Worm (Caenorhabditis elegans): Measurements from ENCODE around the gene Y37H2A.13.

Gene Y37H2A.13

DNA sequence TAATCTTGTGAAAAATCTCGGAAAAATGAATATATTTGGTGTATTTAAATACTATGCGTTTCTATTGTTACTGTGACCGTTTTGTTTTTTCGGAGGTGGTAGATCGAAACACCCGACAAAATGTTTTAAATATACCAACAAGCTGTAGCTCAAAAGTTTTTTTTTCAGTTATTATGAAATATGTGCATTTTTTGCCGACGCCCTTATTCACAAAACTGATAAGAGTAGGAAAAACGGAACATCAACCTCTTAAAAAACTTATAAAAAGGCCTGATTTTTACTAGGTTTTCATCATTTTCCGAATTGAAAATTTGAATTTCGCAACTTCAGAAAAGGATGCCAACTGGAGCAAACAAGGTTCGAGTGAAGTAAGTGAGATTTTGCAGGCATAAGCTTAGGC lies 796 bp downstream of the Y37H2A.13 start, which contains the start of gene Y37H2A.14:
Gene Y37H2A.14 (plus strand): TSS at position 301 of the 400 bp plus-strand sequence.
- TF ChIP-seq ceh-43 (GFP tag; optimal IDR thresholded peaks at IDR 0.05) (no peak), drap-1 (GFP tag; optimal IDR thresholded peaks at IDR 0.05) (no peak), elt-3 (tag; optimal IDR thresholded peaks at IDR 0.05) (no peak), nhr-76 (tag; optimal IDR thresholded peaks at IDR 0.05) (no peak), ceh-83 (GFP tag; optimal IDR thresholded peaks at IDR 0.05) (no peak), sem-2 (GFP tag; optimal IDR thresholded peaks at IDR 0.05) (no peak), nhr-2 (tag; optimal IDR thresholded peaks at IDR 0.05) (no peak), nhr-237 (tag; optimal IDR thresholded peaks at IDR 0.05) (no peak), pha-4 (tag; optimal IDR thresholded peaks at IDR 0.05) (no peak), ham-2 (GFP tag; optimal IDR thresholded peaks at IDR 0.05) (no peak), lin-13 (tag; optimal IDR thresholded peaks at IDR 0.05) (no peak), mep-1 (tag; optimal IDR thresholded peaks at IDR 0.05) (no peak), cnd-1 (tag; optimal IDR thresholded peaks at IDR 0.05) (no peak), unc-120 (tag; optimal IDR thresholded peaks at IDR 0.05; ENCODE audit: poor library complexity, severe bottlenecking) (no peak), nhr-28 (tag; optimal IDR thresholded peaks at IDR 0.05) (no peak)

- TF ChIP-seq nhr-2 (tag; optimal IDR thresholded peaks at IDR 0.05) = no peak
- no peak for TF ChIP-seq ceh-39 (tag; optimal IDR thresholded peaks at IDR 0.05)
- no peak for TF ChIP-seq nhr-12 (tag; optimal IDR thresholded peaks at IDR 0.05)
- no peak for TF ChIP-seq lin-13 (tag; optimal IDR thresholded peaks at IDR 0.05)
- TF ChIP-seq M03D4.4 (tag; optimal IDR thresholded peaks at IDR 0.05) = no peak
- TF ChIP-seq flh-1 (GFP tag; optimal IDR thresholded peaks at IDR 0.05) = no peak
- TF ChIP-seq nhr-76 (tag; optimal IDR thresholded peaks at IDR 0.05) = no peak
- no peak for TF ChIP-seq pha-4 (tag; optimal IDR thresholded peaks at IDR 0.05)
- no peak for TF ChIP-seq zip-8 (tag; optimal IDR thresholded peaks at IDR 0.05)
Measured at ce11 chrV:18144442-18144841, 1.8 kb downstream of the Y37H2A.13 start.

DNA sequence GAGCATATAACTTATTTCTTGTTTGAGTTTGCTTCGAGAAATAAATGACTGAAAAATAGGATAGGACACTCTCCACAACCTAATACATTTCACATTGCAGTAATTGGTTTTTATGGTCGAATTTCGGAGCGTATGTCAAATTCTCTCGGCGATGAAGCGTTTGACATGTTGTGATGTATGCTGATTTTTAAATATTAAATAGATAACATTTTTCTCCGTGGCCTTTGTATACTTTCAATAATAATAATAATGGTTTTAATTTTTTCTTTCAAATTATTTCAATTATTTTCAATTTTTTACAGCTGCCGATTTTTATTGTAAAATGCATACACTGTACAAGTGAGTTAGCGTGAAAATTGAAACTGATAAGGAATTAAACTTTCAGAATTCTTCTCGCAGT lies 3.4 kb downstream of the Y37H2A.13 start, which contains the start of gene C14A6.3:
Gene C14A6.3 (plus strand): TSS at position 301 of the 400 bp plus-strand sequence.
- no peak for TF ChIP-seq mep-1 (tag; optimal IDR thresholded peaks at IDR 0.05)
- TF ChIP-seq elt-3 (tag; optimal IDR thresholded peaks at IDR 0.05) = no peak
- no peak for TF ChIP-seq ces-1 (GFP tag; optimal IDR thresholded peaks at IDR 0.05)
- TF ChIP-seq snpc-4 (tag; optimal IDR thresholded peaks at IDR 0.05) = no peak
- TF ChIP-seq sptf-1 (tag; optimal IDR thresholded peaks at IDR 0.05) = no peak
- TF ChIP-seq bed-3 (GFP tag; optimal IDR thresholded peaks at IDR 0.05) = no peak
- TF ChIP-seq pha-4 (tag; optimal IDR thresholded peaks at IDR 0.05) = no peak
- TF ChIP-seq nhr-237 (tag; optimal IDR thresholded peaks at IDR 0.05) = no peak
- no peak for TF ChIP-seq ham-2 (GFP tag; optimal IDR thresholded peaks at IDR 0.05)
- no peak for TF ChIP-seq cnd-1 (tag; optimal IDR thresholded peaks at IDR 0.05)
- no peak for TF ChIP-seq lin-13 (tag; optimal IDR thresholded peaks at IDR 0.05)
- TF ChIP-seq nhr-12 (tag; optimal IDR thresholded peaks at IDR 0.05) = no peak
- no peak for TF ChIP-seq elt-1 (tag; optimal IDR thresholded peaks at IDR 0.05; ENCODE audit: borderline replicate concordance, insufficient read depth)
- no peak for TF ChIP-seq lsy-2 (tag; optimal IDR thresholded peaks at IDR 0.05)

- TF ChIP-seq sptf-1 (tag; optimal IDR thresholded peaks at IDR 0.05) = no peak
- no peak for TF ChIP-seq mab-5 (tag; optimal IDR thresholded peaks at IDR 0.05)
- TF ChIP-seq elt-1 (tag; optimal IDR thresholded peaks at IDR 0.05; ENCODE audit: borderline replicate concordance, insufficient read depth) = no peak
- no peak for TF ChIP-seq nhr-28 (tag; optimal IDR thresholded peaks at IDR 0.05)
- TF ChIP-seq ham-2 (GFP tag; optimal IDR thresholded peaks at IDR 0.05) = no peak
Measured at ce11 chrV:18157707-18158106, 15.1 kb downstream of the Y37H2A.13 start, which contains the start of gene clec-48. TSS of gene clec-48 (plus strand) at chrV:18158026.

ce11 chrV:18158172-18158571 lies 15.5 kb downstream of the Y37H2A.13 start:
- TF ChIP-seq pha-4 (tag; optimal IDR thresholded peaks at IDR 0.05) (no peak), bed-3 (GFP tag; optimal IDR thresholded peaks at IDR 0.05) (no peak), ceh-43 (GFP tag; optimal IDR thresholded peaks at IDR 0.05) (no peak), blmp-1 (tag; optimal IDR thresholded peaks at IDR 0.05) (no peak), sptf-1 (tag; optimal IDR thresholded peaks at IDR 0.05) (no peak), ces-1 (GFP tag; optimal IDR thresholded peaks at IDR 0.05) (no peak), ham-2 (GFP tag; optimal IDR thresholded peaks at IDR 0.05) (no peak)

ce11 chrV:18161228-18161627 lies 18.6 kb downstream of the Y37H2A.13 start, which contains the start of gene C14A6.13:
TSS of gene C14A6.13 (minus strand) at chrV:18161328.
- TF ChIP-seq ceh-83 (GFP tag; optimal IDR thresholded peaks at IDR 0.05) (no peak), ceh-43 (GFP tag; optimal IDR thresholded peaks at IDR 0.05) (no peak), ham-2 (GFP tag; optimal IDR thresholded peaks at IDR 0.05) (no peak), sptf-1 (tag; optimal IDR thresholded peaks at IDR 0.05) (no peak), elt-3 (tag; optimal IDR thresholded peaks at IDR 0.05) (no peak), unc-120 (tag; optimal IDR thresholded peaks at IDR 0.05; ENCODE audit: poor library complexity, severe bottlenecking) (no peak), nhr-2 (tag; optimal IDR thresholded peaks at IDR 0.05) (no peak)
